Fruit fly (Drosophila melanogaster): ENCODE data around the gene Suv3.

The Suv3 gene

dm6 chr3R:4362010-4362409 is 50.7 kb downstream of the Suv3 start:
- TF ChIP-seq Ets21C (GFP tag; optimal IDR thresholded peaks at IDR 0.05) (no peak), Hr4 (GFP tag; optimal IDR thresholded peaks at IDR 0.05) (no peak)

Data from whole organism, prepupa.